Worm (Caenorhabditis elegans) whole organism, late embryonic: ENCODE results near the gene dhhc-14.

Experiments used
- C08G9.2 ChIP-seq: sonication (generic microtip); optimal IDR thresholded peaks from 2 replicates; lab custom pipeline; 2016; ENCODE audit warnings: mild to moderate bottlenecking, missing genetic modification characterization, moderate library complexity, missing compliant biosample characterization
- C38D4.7 ChIP-seq: fragments of 200-800 bp; sonication (Bioruptor generic); optimal IDR thresholded peaks from 2 replicates; lab custom pipeline; 2018; ENCODE audit warnings: mild to moderate bottlenecking, missing genetic modification characterization, moderate library complexity, missing compliant biosample characterization
- K02D7.2 ChIP-seq: sonication (generic microtip); optimal IDR thresholded peaks from 2 replicates; lab custom pipeline; 2017; ENCODE audit warnings: mild to moderate bottlenecking, missing genetic modification characterization, missing compliant biosample characterization
- T23F11.4 ChIP-seq: fragments of 200-800 bp; sonication (Bioruptor generic); optimal IDR thresholded peaks from 2 replicates; lab custom pipeline; 2018; ENCODE audit warnings: mild to moderate bottlenecking, missing genetic modification characterization, missing compliant biosample characterization
- Y22D7AL.16 ChIP-seq: sonication (generic microtip); optimal IDR thresholded peaks from 2 replicates; lab custom pipeline; 2016; ENCODE audit warnings: missing genetic modification characterization, missing compliant biosample characterization
- ama-1 ChIP-seq: fragments of 150-350 bp; optimal IDR thresholded peaks from 2 replicates; lab custom pipeline; 2014
- ceh-18 ChIP-seq: sonication (generic microtip); optimal IDR thresholded peaks from 2 replicates; lab custom pipeline; 2016; ENCODE audit warnings: missing genetic modification characterization, missing compliant biosample characterization
- ceh-19 ChIP-seq: fragments of 200-800 bp; sonication (Bioruptor generic); optimal IDR thresholded peaks from 2 replicates; lab custom pipeline; 2018; ENCODE audit warnings: mild to moderate bottlenecking, missing genetic modification characterization, missing compliant biosample characterization
- ceh-2 ChIP-seq: sonication (generic microtip); optimal IDR thresholded peaks from 2 replicates; lab custom pipeline; 2016; ENCODE audit warnings: missing genotype, missing genetic modification characterization, missing compliant biosample characterization
- ceh-22 ChIP-seq: sonication (generic microtip); optimal IDR thresholded peaks from 2 replicates; lab custom pipeline; 2017; ENCODE audit warnings: missing biosample characterization, missing genetic modification characterization
- ceh-24 ChIP-seq: sonication (generic microtip); optimal IDR thresholded peaks from 2 replicates; lab custom pipeline; 2016; ENCODE audit warnings: mild to moderate bottlenecking, missing genetic modification characterization, missing compliant biosample characterization
- ceh-34 ChIP-seq: sonication (generic microtip); optimal IDR thresholded peaks from 2 replicates; lab custom pipeline; 2016; ENCODE audit warnings: mild to moderate bottlenecking, missing genetic modification characterization, missing compliant biosample characterization
- ceh-48 ChIP-seq: sonication (generic microtip); optimal IDR thresholded peaks from 2 replicates; lab custom pipeline; 2016; ENCODE audit warnings: missing genetic modification characterization, inconsistent platforms, missing compliant biosample characterization
- ceh-9 ChIP-seq: sonication (generic microtip); optimal IDR thresholded peaks from 2 replicates; lab custom pipeline; 2016; ENCODE audit warnings: mild to moderate bottlenecking, missing genetic modification characterization, inconsistent platforms, missing compliant biosample characterization
- dmd-4 ChIP-seq: sonication (generic microtip); optimal IDR thresholded peaks from 2 replicates; lab custom pipeline; 2016; ENCODE audit warnings: borderline replicate concordance, missing genetic modification characterization, missing compliant biosample characterization
- dve-1 ChIP-seq: sonication (generic microtip); optimal IDR thresholded peaks from 2 replicates; lab custom pipeline; 2017; ENCODE audit warnings: antibody characterized with exemption, mild to moderate bottlenecking, missing genetic modification characterization, missing compliant biosample characterization
- elt-4 ChIP-seq: sonication (generic microtip); optimal IDR thresholded peaks from 2 replicates; lab custom pipeline; 2016; ENCODE audit warnings: missing genetic modification characterization, missing compliant biosample characterization
- ets-4 ChIP-seq: sonication (generic microtip); optimal IDR thresholded peaks from 2 replicates; lab custom pipeline; 2016; ENCODE audit warnings: missing genetic modification characterization, missing compliant biosample characterization
- eyg-1 ChIP-seq: sonication (generic microtip); optimal IDR thresholded peaks from 2 replicates; lab custom pipeline; 2016; ENCODE audit warnings: missing genotype, missing genetic modification characterization, missing compliant biosample characterization
- fax-1 ChIP-seq: sonication (generic microtip); optimal IDR thresholded peaks from 2 replicates; lab custom pipeline; 2016; ENCODE audit warnings: missing genotype, missing genetic modification characterization, missing compliant biosample characterization
- fkh-10 ChIP-seq: fragments of 150-350 bp; optimal IDR thresholded peaks from 2 replicates; lab custom pipeline; 2014; ENCODE audit warnings: missing biosample characterization, missing genetic modification reagents, missing genetic modification characterization
- fkh-6 ChIP-seq: sonication (generic microtip); optimal IDR thresholded peaks from 2 replicates; lab custom pipeline; 2016; ENCODE audit warnings: missing genetic modification characterization, missing compliant biosample characterization
- gmeb-2 ChIP-seq: sonication (generic microtip); optimal IDR thresholded peaks from 2 replicates; lab custom pipeline; 2016; ENCODE audit warnings: missing genetic modification characterization, inconsistent platforms, missing compliant biosample characterization
- hlh-15 ChIP-seq: sonication (generic microtip); optimal IDR thresholded peaks from 2 replicates; lab custom pipeline; 2016; ENCODE audit warnings: missing genetic modification characterization, missing compliant biosample characterization
- hlh-30 ChIP-seq: sonication (generic microtip); optimal IDR thresholded peaks from 2 replicates; lab custom pipeline; 2017; ENCODE audit warnings: antibody characterized with exemption, missing genetic modification characterization, missing compliant biosample characterization; ENCODE audit not compliant: insufficient read depth
- hlh-6 ChIP-seq: sonication (generic microtip); optimal IDR thresholded peaks from 2 replicates; lab custom pipeline; 2016; ENCODE audit warnings: missing genotype, missing genetic modification characterization, missing compliant biosample characterization
- lin-11 ChIP-seq: fragments of 200-800 bp; sonication (Bioruptor generic); optimal IDR thresholded peaks from 2 replicates; lab custom pipeline; 2018; ENCODE audit warnings: mild to moderate bottlenecking, missing genetic modification characterization, missing compliant biosample characterization
- madf-2 ChIP-seq: sonication (generic microtip); optimal IDR thresholded peaks from 2 replicates; lab custom pipeline; 2017; ENCODE audit warnings: missing genetic modification characterization, missing compliant biosample characterization
- mec-3 ChIP-seq: sonication (generic microtip); optimal IDR thresholded peaks from 2 replicates; lab custom pipeline; 2016; ENCODE audit warnings: borderline replicate concordance, missing genetic modification characterization, missing compliant biosample characterization
- npax-4 ChIP-seq: sonication (generic microtip); optimal IDR thresholded peaks from 2 replicates; lab custom pipeline; 2016; ENCODE audit warnings: missing genetic modification characterization, missing compliant biosample characterization
- odd-2 ChIP-seq: sonication (generic microtip); optimal IDR thresholded peaks from 2 replicates; lab custom pipeline; 2017; ENCODE audit warnings: antibody characterized with exemption, mild to moderate bottlenecking, missing genetic modification characterization, missing compliant biosample characterization
- pha-2 ChIP-seq: sonication (generic microtip); optimal IDR thresholded peaks from 2 replicates; lab custom pipeline; 2017; ENCODE audit warnings: mild to moderate bottlenecking, missing genetic modification characterization, missing compliant biosample characterization
- pha-4 ChIP-seq: fragments of 150-350 bp; optimal IDR thresholded peaks from 2 replicates; lab custom pipeline; 2018; ENCODE audit warnings: missing biosample characterization, missing genetic modification reagents, missing genetic modification characterization
- ref-2 ChIP-seq: sonication (generic microtip); optimal IDR thresholded peaks from 2 replicates; lab custom pipeline; 2016; ENCODE audit warnings: missing genetic modification characterization, missing compliant biosample characterization
- sox-2 ChIP-seq: fragments of 200-800 bp; sonication (Bioruptor generic); IDR thresholded peaks from 2 replicates; pipeline ENCODE4 v1.3.6; 2022; ENCODE audit warnings: missing genetic modification reagents, missing genetic modification characterization, missing compliant biosample characterization
- sox-4 ChIP-seq: sonication (generic microtip); optimal IDR thresholded peaks from 2 replicates; lab custom pipeline; 2017; ENCODE audit warnings: mild to moderate bottlenecking, missing genetic modification characterization, inconsistent platforms, missing compliant biosample characterization
- syd-9 ChIP-seq: sonication (generic microtip); optimal IDR thresholded peaks from 2 replicates; lab custom pipeline; 2016; ENCODE audit warnings: mild to moderate bottlenecking, missing genetic modification characterization, moderate library complexity, missing compliant biosample characterization
- tbx-2 ChIP-seq: sonication (generic microtip); optimal IDR thresholded peaks from 2 replicates; lab custom pipeline; 2016; ENCODE audit warnings: missing genetic modification characterization, missing compliant biosample characterization
- tbx-7 ChIP-seq: sonication (generic microtip); optimal IDR thresholded peaks from 2 replicates; lab custom pipeline; 2016; ENCODE audit warnings: missing genotype, missing genetic modification characterization, missing compliant biosample characterization
- unc-3 ChIP-seq, 2 experiments: fragments of 200-800 bp in 1 of 2; sonication (Bioruptor generic) in 1 of 2; sonication (generic microtip) in 1 of 2; conservative IDR thresholded peaks in 1 of 2; optimal IDR thresholded peaks in 1 of 2; 2 replicates each; pipeline versions ENCODE4 v1.3.6 to Lab custom; 2016 to 2022; ENCODE audit warnings: missing compliant biosample characterization in 2 of 2, missing genetic modification characterization in 2 of 2, missing genetic modification reagents in 1 of 2
- unc-86 ChIP-seq: sonication (generic microtip); optimal IDR thresholded peaks from 2 replicates; lab custom pipeline; 2016; ENCODE audit warnings: missing genetic modification characterization, missing compliant biosample characterization
- zip-5 ChIP-seq: sonication (generic microtip); optimal IDR thresholded peaks from 2 replicates; lab custom pipeline; 2016; ENCODE audit warnings: missing genetic modification characterization, missing compliant biosample characterization

The dhhc-14 gene

DNA sequence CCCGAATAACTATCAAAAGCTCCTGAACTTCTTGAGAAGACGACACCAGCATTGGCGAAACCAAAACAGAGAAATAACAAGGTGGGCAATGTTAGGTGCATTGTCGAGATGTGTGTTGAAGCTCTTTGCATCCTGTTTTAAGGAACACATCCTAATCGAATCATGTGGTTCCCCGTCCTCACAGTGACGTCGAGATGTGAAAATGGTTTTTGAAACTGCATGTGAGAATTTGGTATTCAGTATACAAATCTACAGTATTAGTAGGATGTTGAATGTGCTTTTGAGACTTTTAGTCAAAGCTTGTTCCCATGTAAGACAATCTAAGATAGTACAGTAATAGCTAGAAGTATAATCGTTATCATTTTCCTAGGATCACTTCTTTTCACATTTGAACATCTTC is 45.6 kb downstream of the dhhc-14 start, which contains the start of gene F18E9.7:
F18E9.7 (minus strand) TSS at position 101 of the 400 bp plus-strand sequence.
- no peak for TF ChIP-seq dve-1
- no peak for TF ChIP-seq ref-2 (tag; lab: Kevin White, UChicago)
- TF ChIP-seq ceh-22 (tag; lab: Kevin White, UChicago), result no peak
- no peak for TF ChIP-seq hlh-15
- no peak for TF ChIP-seq fax-1
- no peak for TF ChIP-seq syd-9 (tag; lab: Kevin White, UChicago)
- no peak for TF ChIP-seq fkh-6
- TF ChIP-seq unc-86 (tag; lab: Kevin White, UChicago), result no peak
- TF ChIP-seq Y22D7AL.16, result no peak
- TF ChIP-seq C38D4.7, result no peak
- no peak for TF ChIP-seq hlh-6 (tag; lab: Kevin White, UChicago)

DNA sequence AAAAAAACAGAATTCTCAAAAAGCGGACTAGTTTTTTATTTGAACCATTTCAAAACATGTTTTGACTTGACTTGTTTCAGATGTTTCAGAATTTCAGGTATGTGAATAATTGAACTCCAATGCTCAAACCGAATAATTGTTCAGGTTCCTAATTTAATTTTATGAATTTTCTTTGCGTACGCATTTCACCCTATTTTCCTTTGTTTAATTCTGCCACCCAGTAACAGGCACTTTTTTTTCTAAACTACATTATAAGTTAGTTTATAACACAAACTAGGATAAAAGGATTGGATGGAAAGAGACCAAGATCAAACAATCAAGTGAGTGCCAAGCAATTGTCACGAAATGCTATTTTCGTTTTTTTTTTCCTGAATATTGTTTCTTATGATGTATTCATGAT is 46.4 kb downstream of the dhhc-14 start:
- TF ChIP-seq gmeb-2 (no peak), ceh-9 (tag; lab: Kevin White, UChicago) (no peak), hlh-15 (no peak), sox-2 (GFP tag; lab: Robert Waterston, UW) (no peak), unc-3 (GFP tag; conservative IDR thresholded peaks at IDR 0.05; lab: Robert Waterston, UW) (no peak), unc-3 (tag; optimal IDR thresholded peaks at IDR 0.05; lab: Kevin White, UChicago) (no peak), ceh-48 (tag; lab: Kevin White, UChicago) (no peak), hlh-6 (tag; lab: Kevin White, UChicago) (no peak), ceh-34 (tag; lab: Kevin White, UChicago) (no peak), madf-2 (tag; lab: Kevin White, UChicago) (no peak), syd-9 (tag; lab: Kevin White, UChicago) (no peak), ref-2 (tag; lab: Kevin White, UChicago) (no peak), npax-4 (tag; lab: Kevin White, UChicago) (no peak), fkh-6 (no peak), fkh-10 (GFP tag; lab: Kevin White, UChicago) (no peak), pha-4 (tag; lab: Kevin White, UChicago) (no peak)

DNA sequence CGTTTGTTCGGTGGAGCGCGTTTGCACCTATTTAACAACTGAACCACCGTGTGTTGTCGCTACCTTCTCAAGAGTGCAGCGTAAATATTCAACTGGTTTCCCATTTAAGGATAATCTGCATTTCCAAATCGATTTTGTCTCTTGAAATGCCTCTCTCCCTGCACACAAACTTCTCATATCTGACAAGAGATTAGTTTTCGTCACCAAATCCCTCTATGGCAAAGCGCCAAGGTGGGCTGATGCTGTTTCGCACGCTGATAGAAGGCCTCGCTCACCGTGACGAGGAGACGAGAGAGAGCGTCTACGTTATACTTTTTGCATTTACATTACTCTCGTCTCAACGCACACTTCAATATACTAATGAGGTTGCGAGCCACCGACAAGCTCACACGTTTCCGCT is 47.6 kb downstream of the dhhc-14 start:
- no peak for TF ChIP-seq K02D7.2 (tag; lab: Kevin White, UChicago)
- TF ChIP-seq sox-4 (tag; lab: Kevin White, UChicago), result no peak
- TF ChIP-seq unc-3 (GFP tag; conservative IDR thresholded peaks at IDR 0.05; lab: Robert Waterston, UW), result no peak
- TF ChIP-seq unc-3 (tag; optimal IDR thresholded peaks at IDR 0.05; lab: Kevin White, UChicago), result no peak
- no peak for TF ChIP-seq ama-1
- no peak for TF ChIP-seq ets-4 (tag; lab: Kevin White, UChicago)
- TF ChIP-seq odd-2 (tag; lab: Kevin White, UChicago), result no peak
- TF ChIP-seq zip-5 (tag; lab: Kevin White, UChicago), result no peak
- no peak for TF ChIP-seq T23F11.4 (GFP tag; lab: Kevin White, UChicago)
- TF ChIP-seq lin-11, result no peak
- TF ChIP-seq eyg-1 (tag; lab: Kevin White, UChicago), result no peak
- no peak for TF ChIP-seq unc-86 (tag; lab: Kevin White, UChicago)
- no peak for TF ChIP-seq gmeb-2
- TF ChIP-seq fkh-6, result no peak
- TF ChIP-seq dmd-4 (tag; lab: Kevin White, UChicago), result no peak
- no peak for TF ChIP-seq ceh-19
- no peak for TF ChIP-seq tbx-2 (tag; lab: Kevin White, UChicago)
- TF ChIP-seq pha-2 (tag; lab: Kevin White, UChicago), result no peak

DNA sequence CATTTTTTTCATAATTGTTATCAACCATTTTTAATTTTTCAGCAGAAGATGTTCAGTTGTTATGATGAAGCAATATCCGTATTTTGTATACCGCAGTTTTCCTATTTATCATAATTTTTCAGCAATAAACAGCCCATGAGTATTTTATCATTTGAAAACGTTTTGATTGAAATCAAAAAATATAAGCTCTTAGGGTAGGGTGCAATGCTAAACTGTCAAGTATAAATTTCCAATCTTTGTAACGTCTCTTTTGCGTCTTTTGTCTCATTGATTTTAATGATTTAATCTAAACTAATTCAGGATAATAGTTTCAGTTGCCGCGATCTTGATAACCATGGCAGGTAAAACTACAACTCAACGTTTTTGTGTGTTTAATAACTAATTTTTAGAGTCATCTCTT is 49.2 kb downstream of the dhhc-14 start, which contains the start of gene F18E9.1:
F18E9.1 (plus strand) TSS at position 301 of the 400 bp plus-strand sequence.
- no peak for TF ChIP-seq fkh-10 (GFP tag; lab: Kevin White, UChicago)
- no peak for TF ChIP-seq hlh-30 (tag; lab: Kevin White, UChicago)
- TF ChIP-seq tbx-7 (tag; lab: Kevin White, UChicago), result no peak
- no peak for TF ChIP-seq dve-1
- no peak for TF ChIP-seq T23F11.4 (GFP tag; lab: Kevin White, UChicago)
- no peak for TF ChIP-seq mec-3 (tag; lab: Kevin White, UChicago)
- TF ChIP-seq unc-3 (GFP tag; conservative IDR thresholded peaks at IDR 0.05; lab: Robert Waterston, UW), result no peak
- TF ChIP-seq unc-3 (tag; optimal IDR thresholded peaks at IDR 0.05; lab: Kevin White, UChicago), result no peak
- no peak for TF ChIP-seq ceh-18 (tag; lab: Kevin White, UChicago)
- TF ChIP-seq hlh-6 (tag; lab: Kevin White, UChicago), result no peak
- TF ChIP-seq elt-4 (tag; lab: Kevin White, UChicago), result no peak
- TF ChIP-seq ceh-19, result no peak
- TF ChIP-seq gmeb-2, result no peak
- no peak for TF ChIP-seq ceh-2 (tag; lab: Kevin White, UChicago)
- no peak for TF ChIP-seq ceh-24
- TF ChIP-seq dmd-4 (tag; lab: Kevin White, UChicago), result no peak
- TF ChIP-seq C08G9.2 (tag; lab: Kevin White, UChicago), result no peak
- no peak for TF ChIP-seq ceh-48 (tag; lab: Kevin White, UChicago)
- TF ChIP-seq K02D7.2 (tag; lab: Kevin White, UChicago), result no peak
